Worm (Caenorhabditis elegans): ENCODE measurements around the gene del-8.

DNA sequence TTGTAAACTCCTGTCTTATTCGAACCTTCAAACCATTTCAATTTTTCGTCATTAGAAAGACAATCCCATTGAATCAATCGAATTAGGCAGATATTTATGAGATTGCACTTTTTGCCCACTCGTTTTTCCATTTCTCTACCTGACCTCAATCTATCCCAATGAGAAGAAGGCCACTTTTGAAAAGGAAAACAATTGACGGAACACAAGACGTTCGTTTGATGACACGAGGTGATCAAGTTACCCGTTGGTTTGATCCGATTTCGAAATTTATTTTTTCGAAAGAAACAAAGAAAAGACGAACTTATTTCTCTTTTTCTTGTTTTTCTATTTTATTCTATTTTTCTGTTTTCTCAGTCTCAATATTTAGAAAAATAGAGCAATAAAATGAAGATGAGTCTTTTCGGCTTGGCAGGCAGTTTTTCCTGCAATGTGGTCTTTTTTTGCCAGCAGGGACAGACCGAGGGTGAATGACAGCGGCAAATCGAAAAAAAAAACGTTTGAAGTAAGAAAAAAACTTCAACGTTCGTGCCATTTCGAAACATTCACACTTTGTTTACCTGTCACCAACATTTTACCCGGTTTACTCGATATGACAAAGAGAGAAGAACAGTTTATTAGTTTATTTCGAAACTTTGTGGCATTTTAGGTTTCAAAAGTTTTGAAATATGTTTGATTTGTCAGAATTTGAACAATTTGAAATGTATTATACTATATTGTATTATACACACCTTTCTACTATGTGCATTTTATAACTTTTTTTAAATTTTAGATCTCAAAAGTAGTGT lies 41.0 kb upstream of the del-8 start:
- no peak for TF ChIP-seq lin-13 (GFP tag; optimal IDR thresholded peaks at IDR 0.05)
- no peak for TF ChIP-seq ztf-11 (tag; optimal IDR thresholded peaks at IDR 0.05)
- no peak for TF ChIP-seq skn-1 (tag; optimal IDR thresholded peaks at IDR 0.05)
- no peak for TF ChIP-seq ama-1 (optimal IDR thresholded peaks at IDR 0.05)
- no peak for TF ChIP-seq unc-39 (tag; optimal IDR thresholded peaks at IDR 0.05)
- no peak for TF ChIP-seq R02D3.7 (tag; optimal IDR thresholded peaks at IDR 0.05)
- TF ChIP-seq mdl-1 (tag; optimal IDR thresholded peaks at IDR 0.05), result no peak
- no peak for TF ChIP-seq nhr-237 (tag; optimal IDR thresholded peaks at IDR 0.05)
- TF ChIP-seq zag-1 (tag; optimal IDR thresholded peaks at IDR 0.05), result no peak
- peak; percentile 6 for TF ChIP-seq egl-27 (tag; optimal IDR thresholded peaks at IDR 0.05)
